Worm (Caenorhabditis elegans) whole organism, L1 larva: ENCODE data around the gene ears-2.
A peak's percentile ranks its signal among the peaks of the same experiment; 100 is the strongest.

Source experiments
- C04F5.9 ChIP-seq: sonication (generic microtip); optimal IDR thresholded peaks from 2 replicates; lab custom pipeline; 2016; ENCODE audit warnings: missing genetic modification characterization, missing compliant biosample characterization
- alr-1 ChIP-seq: fragments of 200-800 bp; sonication (Bioruptor generic); optimal IDR thresholded peaks from 2 replicates; lab custom pipeline; 2018; ENCODE audit warnings: borderline replicate concordance, mild to moderate bottlenecking, missing genetic modification characterization, missing compliant biosample characterization
- ama-1 ChIP-seq: fragments of 150-350 bp; optimal IDR thresholded peaks from 2 replicates; lab custom pipeline; 2014
- blmp-1 ChIP-seq: fragments of 150-350 bp; optimal IDR thresholded peaks from 2 replicates; lab custom pipeline; 2014; ENCODE audit warnings: missing biosample characterization, missing genetic modification characterization
- dpl-1 ChIP-seq, 3 experiments: fragments of 150-350 bp in 2 of 3; sonication (generic microtip) in 1 of 3; optimal IDR thresholded peaks; 2 replicates each; lab custom pipeline; 2014 to 2017; ENCODE audit warnings: missing biosample characterization in 3 of 3, missing genetic modification characterization in 3 of 3, missing genetic modification reagents in 3 of 3
- dsc-1 ChIP-seq: sonication (generic microtip); optimal IDR thresholded peaks from 2 replicates; lab custom pipeline; 2016; ENCODE audit warnings: mild to moderate bottlenecking, missing genetic modification characterization, missing compliant biosample characterization
- efl-1 ChIP-seq, 4 experiments: fragments of 150-350 bp; optimal IDR thresholded peaks in 3 of 4; peaks in 1 of 4; 1 replicate in 1 of 4; 2 replicates in 3 of 4; lab custom pipeline; 2014; ENCODE audit warnings: missing biosample characterization in 2 of 4, missing genetic modification characterization in 2 of 4, missing genetic modification reagents in 2 of 4
- egl-13 ChIP-seq: sonication (generic microtip); optimal IDR thresholded peaks from 2 replicates; lab custom pipeline; 2016; ENCODE audit warnings: missing genotype, missing genetic modification reagents, missing genetic modification characterization, missing compliant biosample characterization
- elt-2 ChIP-seq: sonication (generic microtip); optimal IDR thresholded peaks from 2 replicates; lab custom pipeline; 2016; ENCODE audit warnings: missing genetic modification characterization, mild to moderate bottlenecking, inconsistent platforms, missing compliant biosample characterization, missing genetic modification reagents
- grh-1 ChIP-seq: fragments of 200-800 bp; sonication (Bioruptor generic); IDR thresholded peaks from 2 replicates; pipeline ENCODE4 v1.3.6; 2022; ENCODE audit warnings: missing genetic modification reagents, missing genetic modification characterization, missing compliant biosample characterization
- hlh-4 ChIP-seq: sonication (generic microtip); optimal IDR thresholded peaks from 2 replicates; lab custom pipeline; 2016; ENCODE audit warnings: mild to moderate bottlenecking, missing genetic modification characterization, missing compliant biosample characterization
- irx-1 ChIP-seq: sonication (generic microtip); optimal IDR thresholded peaks from 2 replicates; lab custom pipeline; 2016; ENCODE audit warnings: missing genetic modification characterization, missing compliant biosample characterization
- isw-1 ChIP-seq: fragments of 200-800 bp; sonication (Bioruptor generic); IDR thresholded peaks from 2 replicates; pipeline ENCODE4 v1.3.6; 2022; ENCODE audit warnings: missing genetic modification characterization, missing compliant biosample characterization
- jun-1 ChIP-seq: fragments of 150-350 bp; optimal IDR thresholded peaks from 2 replicates; lab custom pipeline; 2014; ENCODE audit warnings: missing biosample characterization, missing genetic modification reagents, missing genetic modification characterization
- lin-13 ChIP-seq: fragments of 150-350 bp; optimal IDR thresholded peaks from 2 replicates; lab custom pipeline; 2014; ENCODE audit warnings: missing biosample characterization, missing genetic modification reagents, missing genetic modification characterization
- lin-35 ChIP-seq, 2 experiments: fragments of 150-350 bp; optimal IDR thresholded peaks; 2 replicates each; lab custom pipeline; 2014; ENCODE audit warnings: missing biosample characterization in 2 of 2, missing genetic modification characterization in 2 of 2, missing genetic modification reagents in 2 of 2
- lin-39 ChIP-seq: fragments of 150-350 bp; optimal IDR thresholded peaks from 2 replicates; lab custom pipeline; 2014; ENCODE audit warnings: missing biosample characterization, missing genetic modification reagents, missing genetic modification characterization
- lsy-2 ChIP-seq, 2 experiments: fragments of 150-350 bp; optimal IDR thresholded peaks; 2 replicates each; lab custom pipeline; 2014; ENCODE audit warnings: missing biosample characterization in 2 of 2, missing genetic modification characterization in 2 of 2
- mab-9 ChIP-seq: fragments of 200-800 bp; sonication (Bioruptor generic); IDR thresholded peaks from 2 replicates; pipeline ENCODE4 v1.3.6; 2022; ENCODE audit warnings: missing genetic modification reagents, missing genetic modification characterization, missing compliant biosample characterization
- mep-1 ChIP-seq: fragments of 150-350 bp; optimal IDR thresholded peaks from 2 replicates; lab custom pipeline; 2014; ENCODE audit warnings: missing biosample characterization, missing genetic modification characterization
- nhr-237 ChIP-seq: fragments of 150-350 bp; optimal IDR thresholded peaks from 2 replicates; lab custom pipeline; 2014; ENCODE audit warnings: missing biosample characterization, missing genetic modification characterization
- nhr-47 ChIP-seq: sonication (generic microtip); optimal IDR thresholded peaks from 2 replicates; lab custom pipeline; 2016; ENCODE audit warnings: mild to moderate bottlenecking, missing genetic modification characterization, moderate library complexity, missing compliant biosample characterization
- nhr-71 ChIP-seq: sonication (generic microtip); optimal IDR thresholded peaks from 2 replicates; lab custom pipeline; 2016; ENCODE audit warnings: mild to moderate bottlenecking, missing genetic modification characterization, moderate library complexity, missing compliant biosample characterization
- nhr-85 ChIP-seq: sonication (generic microtip); peaks from one replicate; lab custom pipeline; 2016; ENCODE audit warnings: missing genetic modification characterization, inconsistent platforms, missing compliant biosample characterization
- rnt-1 ChIP-seq: sonication (generic microtip); optimal IDR thresholded peaks from 2 replicates; lab custom pipeline; 2016; ENCODE audit warnings: mild to moderate bottlenecking, missing genetic modification characterization, moderate library complexity, missing compliant biosample characterization
- skn-1 ChIP-seq: fragments of 150-350 bp; optimal IDR thresholded peaks from 2 replicates; lab custom pipeline; 2014; ENCODE audit warnings: missing biosample characterization, missing genetic modification characterization
- snpc-4 ChIP-seq: fragments of 150-350 bp; optimal IDR thresholded peaks from 2 replicates; lab custom pipeline; 2014; ENCODE audit warnings: missing biosample characterization, missing genetic modification characterization
- snu-23 ChIP-seq: sonication (generic microtip); optimal IDR thresholded peaks from 2 replicates; lab custom pipeline; 2016; ENCODE audit warnings: missing genetic modification characterization, missing compliant biosample characterization
- swsn-7 ChIP-seq: sonication (generic microtip); optimal IDR thresholded peaks from 2 replicates; lab custom pipeline; 2016; ENCODE audit warnings: missing genetic modification characterization, missing compliant biosample characterization
- tbx-2 ChIP-seq: sonication (generic microtip); optimal IDR thresholded peaks from 2 replicates; lab custom pipeline; 2016; ENCODE audit warnings: missing genetic modification characterization, missing compliant biosample characterization
- unc-130 ChIP-seq: fragments of 150-350 bp; optimal IDR thresholded peaks from 2 replicates; lab custom pipeline; 2017; ENCODE audit warnings: missing biosample characterization, missing genetic modification characterization, inconsistent platforms
- unc-86 ChIP-seq: sonication (generic microtip); optimal IDR thresholded peaks from 2 replicates; lab custom pipeline; 2016; ENCODE audit warnings: missing genetic modification characterization, missing compliant biosample characterization
- vab-15 ChIP-seq: sonication (generic microtip); optimal IDR thresholded peaks from 2 replicates; lab custom pipeline; 2017; ENCODE audit warnings: missing genotype, mild to moderate bottlenecking, missing genetic modification characterization, missing compliant biosample characterization
- xbp-1 ChIP-seq: sonication (generic microtip); optimal IDR thresholded peaks from 2 replicates; lab custom pipeline; 2016; ENCODE audit warnings: missing genetic modification characterization, missing compliant biosample characterization
- ztf-11 ChIP-seq, 2 experiments: sonication (generic microtip); optimal IDR thresholded peaks; 2 replicates each; lab custom pipeline; 2016 to 2017; ENCODE audit warnings: missing genetic modification characterization in 2 of 2, missing biosample characterization in 1 of 2, missing compliant biosample characterization in 1 of 2

The ears-2 gene

ce11 chrIV:385150-385937 is 4.9 kb downstream of the ears-2 start, which contains the start of gene rps-24 (continued):
- TF ChIP-seq snu-23 (GFP tag; lab: Kevin White, UChicago) (peak; percentile 96), nhr-71 (tag; lab: Kevin White, UChicago) (peak; percentile 97), mep-1 (tag; lab: Kevin White, UChicago) (peak; percentile 89), xbp-1 (tag; lab: Kevin White, UChicago) (peak; percentile 90), grh-1 (peak; percentile 85), blmp-1 (tag; lab: Kevin White, UChicago) (peak; percentile 78), nhr-47 (tag; lab: Kevin White, UChicago) (peak; percentile 97), C04F5.9 (peak; percentile 81), snpc-4 (tag; lab: Kevin White, UChicago) (peak; percentile 66), dsc-1 (peak; percentile 85), swsn-7 (tag; lab: Kevin White, UChicago) (peak; percentile 93), nhr-237 (peak; percentile 73), isw-1 (GFP tag; lab: Robert Waterston, UW) (peak; percentile 99), tbx-2 (tag; lab: Kevin White, UChicago) (peak; percentile 94), egl-13 (peak; percentile 76), lsy-2 (tag; optimal IDR thresholded peaks at IDR 0.05; lab: Kevin White, UChicago) (peak; percentile 93 to 96), lin-39 (peak; percentile 43), vab-15 (tag; lab: Kevin White, UChicago) (peak; percentile 83), unc-86 (tag; lab: Kevin White, UChicago) (peak; percentile 93), mab-9 (GFP tag; lab: Robert Waterston, UW) (peak; percentile 89), irx-1 (tag; lab: Kevin White, UChicago) (peak; percentile 80), rnt-1 (tag; lab: Kevin White, UChicago) (peak; percentile 97), lin-13 (GFP tag; lab: Kevin White, UChicago) (peak; percentile 87), hlh-4 (peak; percentile 61)

ce11 chrIV:383135-383731 is 7.0 kb downstream of the ears-2 start, which contains the start of gene spl-1:
Gene spl-1 (minus strand): TSS chrIV:383185.
- TF ChIP-seq lin-35 (GFP tag; optimal IDR thresholded peaks at IDR 0.05; lab: Kevin White, UChicago) (peak in 1 of 2 experiments; percentile 22), jun-1 (tag; lab: Kevin White, UChicago) (no peak), ztf-11 (tag; optimal IDR thresholded peaks at IDR 0.05; lab: Kevin White, UChicago) (no peak), elt-2 (tag; lab: Kevin White, UChicago) (peak; percentile 40), ama-1 (lab: Kevin White, UChicago) (no peak)
- TF ChIP-seq, all 84 proteins: peak for 2

ce11 chrIV:379605-380004 is 10.7 kb downstream of the ears-2 start:
- TF ChIP-seq nhr-85 (tag; lab: Kevin White, UChicago) (no peak), dpl-1 (GFP tag; optimal IDR thresholded peaks at IDR 0.05; lab: Kevin White, UChicago) (peak in 1 of 3 experiments; percentile 37), grh-1 (no peak), efl-1 (optimal IDR thresholded peaks at IDR 0.05; lab: Kevin White, UChicago) (peak; percentile 12 to 53), efl-1 (GFP tag; optimal IDR thresholded peaks at IDR 0.05 in 1 of 2; lab: Kevin White, UChicago) (peak in 1 of 2 experiments; percentile 54), alr-1 (tag; lab: Kevin White, UChicago) (no peak)

ce11 chrIV:378838-379237 is 11.4 kb downstream of the ears-2 start:
- TF ChIP-seq lsy-2 (tag; optimal IDR thresholded peaks at IDR 0.05; lab: Kevin White, UChicago) (peak in 1 of 2 experiments; percentile 39), nhr-71 (tag; lab: Kevin White, UChicago) (peak; percentile 34), rnt-1 (tag; lab: Kevin White, UChicago) (peak; percentile 39), unc-130 (tag; lab: Kevin White, UChicago) (peak; percentile 12), snu-23 (GFP tag; lab: Kevin White, UChicago) (peak; percentile 24), skn-1 (tag; lab: Kevin White, UChicago) (no peak)
